Fruit fly (Drosophila melanogaster) whole organism, wandering third instar larva: Measurements from ENCODE around the gene Gr2a.

ENCODE experiments used
- Abd-B ChIP-seq: fragments of >200 bp; optimal IDR thresholded peaks from 2 replicates; lab custom pipeline; 2017; ENCODE audit warnings: missing biosample characterization, missing genetic modification characterization
- CG32264 ChIP-seq: fragments of 200-800 bp; sonication (Bioruptor generic); optimal IDR thresholded peaks from 2 replicates; lab custom pipeline; 2016; ENCODE audit warnings: missing biosample characterization, missing genetic modification characterization
- CG9705 ChIP-seq: fragments of 200-800 bp; sonication (Bioruptor generic); optimal IDR thresholded peaks from 2 replicates; lab custom pipeline; 2018; ENCODE audit warnings: missing biosample characterization, mild to moderate bottlenecking, missing genetic modification characterization
- CrebA ChIP-seq: fragments of 200-800 bp; sonication (Bioruptor generic); optimal IDR thresholded peaks from 2 replicates; lab custom pipeline; 2016; ENCODE audit warnings: missing biosample characterization, mild to moderate bottlenecking, missing genetic modification characterization, borderline replicate concordance
- Dfd ChIP-seq: fragments of >200 bp; optimal IDR thresholded peaks from 2 replicates; lab custom pipeline; 2017; ENCODE audit warnings: missing biosample characterization, missing genetic modification characterization
- Dif ChIP-seq: fragments of 200-275, 200-300 bp; sonication (Bioruptor generic); optimal IDR thresholded peaks from 2 replicates; lab custom pipeline; 2018; ENCODE audit warnings: missing biosample characterization, missing genetic modification characterization; ENCODE audit not compliant: partially characterized antibody
- GATAd ChIP-seq: sonication (Bioruptor generic); optimal IDR thresholded peaks from 2 replicates; lab custom pipeline; 2016; ENCODE audit warnings: missing biosample characterization, missing genetic modification characterization
- HLH106 ChIP-seq: fragments of 200-800 bp; optimal IDR thresholded peaks from 3 replicates; lab custom pipeline; 2019; ENCODE audit warnings: missing biosample characterization, mild to moderate bottlenecking, missing genetic modification characterization, moderate library complexity
- Hnf4 ChIP-seq: fragments of 200-800 bp; sonication (Bioruptor generic); optimal IDR thresholded peaks from 2 replicates; lab custom pipeline; 2016; ENCODE audit warnings: missing biosample characterization, mild to moderate bottlenecking, missing genetic modification characterization
- Hr78 ChIP-seq: fragments of >200 bp; optimal IDR thresholded peaks from 2 replicates; lab custom pipeline; 2017; ENCODE audit warnings: missing biosample characterization, missing genetic modification characterization
- Hr83 ChIP-seq: fragments of 200-300 bp; sonication (Bioruptor generic); optimal IDR thresholded peaks from 2 replicates; lab custom pipeline; 2016; ENCODE audit warnings: missing biosample characterization, mild to moderate bottlenecking, missing genetic modification characterization, moderate library complexity; ENCODE audit not compliant: poor library complexity, severe bottlenecking
- Jra ChIP-seq: sonication (Bioruptor generic); optimal IDR thresholded peaks from 2 replicates; lab custom pipeline; 2016; ENCODE audit warnings: missing biosample characterization, missing genetic modification characterization
- Mio ChIP-seq: sonication (Bioruptor generic); optimal IDR thresholded peaks from 2 replicates; lab custom pipeline; 2016; ENCODE audit warnings: missing biosample characterization, missing genetic modification characterization
- Myc ChIP-seq: fragments of >200 bp; optimal IDR thresholded peaks from 2 replicates; lab custom pipeline; 2017
- N ChIP-seq: fragments of >200 bp; optimal IDR thresholded peaks from 2 replicates; lab custom pipeline; 2018; ENCODE audit warnings: missing biosample characterization, missing external identifiers, missing genetic modification characterization
- OdsH ChIP-seq: fragments of 200-800 bp; sonication (Bioruptor generic); optimal IDR thresholded peaks from 2 replicates; lab custom pipeline; 2016; ENCODE audit warnings: missing biosample characterization, mild to moderate bottlenecking, missing genetic modification characterization
- Rel ChIP-seq, 2 experiments: fragments of 200-800 bp; sonication (Bioruptor generic) in 1 of 2; optimal IDR thresholded peaks; 2 replicates in 1 of 2; 3 replicates in 1 of 2; lab custom pipeline; 2016 to 2019; ENCODE audit warnings: mild to moderate bottlenecking in 2 of 2, missing biosample characterization in 2 of 2, missing genetic modification characterization in 2 of 2, moderate library complexity in 1 of 2
- Sp1 ChIP-seq: fragments of 200-800 bp; sonication (Bioruptor generic); optimal IDR thresholded peaks from 3 replicates; lab custom pipeline; 2019; ENCODE audit warnings: missing biosample characterization, mild to moderate bottlenecking, missing genetic modification characterization, moderate library complexity
- Vsx2 ChIP-seq: fragments of 200-300, 225-300 bp; sonication (Bioruptor generic); optimal IDR thresholded peaks from 2 replicates; lab custom pipeline; 2018; ENCODE audit warnings: missing biosample characterization, missing genetic modification characterization; ENCODE audit not compliant: partially characterized antibody
- br ChIP-seq: fragments of 200-800 bp; sonication (Bioruptor generic); optimal IDR thresholded peaks from 2 replicates; lab custom pipeline; 2016; ENCODE audit warnings: missing biosample characterization, missing genetic modification characterization
- brk ChIP-seq: fragments of 200-800 bp; sonication (Bioruptor generic); optimal IDR thresholded peaks from 2 replicates; lab custom pipeline; 2016; ENCODE audit warnings: missing biosample characterization, mild to moderate bottlenecking, missing genetic modification characterization
- dl ChIP-seq, 2 experiments: fragments of 175-275, 200-275 bp in 1 of 2; fragments of 200-275 bp in 1 of 2; sonication (Bioruptor generic); optimal IDR thresholded peaks; lab custom pipeline; 2018; ENCODE audit warnings: mild to moderate bottlenecking in 2 of 2, missing biosample characterization in 2 of 2, missing genetic modification characterization in 2 of 2, moderate library complexity in 2 of 2; ENCODE audit not compliant: partially characterized antibody in 2 of 2, insufficient read depth in 1 of 2
- dmrt93B ChIP-seq: fragments of 200-800 bp; sonication (Bioruptor generic); optimal IDR thresholded peaks from 2 replicates; lab custom pipeline; 2018; ENCODE audit warnings: missing biosample characterization, mild to moderate bottlenecking, missing genetic modification characterization
- dsf ChIP-seq: sonication (Bioruptor generic); optimal IDR thresholded peaks from 2 replicates; lab custom pipeline; 2016; ENCODE audit warnings: missing biosample characterization, missing genetic modification characterization, borderline replicate concordance
- ey ChIP-seq: fragments of 200-800 bp; sonication (Bioruptor generic); optimal IDR thresholded peaks from 2 replicates; lab custom pipeline; 2016; ENCODE audit warnings: missing biosample characterization, missing genetic modification characterization
- foxo ChIP-seq, 2 experiments: fragments of 200-800 bp; sonication (Bioruptor generic); optimal IDR thresholded peaks; 2 replicates in 1 of 2; 3 replicates in 1 of 2; lab custom pipeline; 2016 to 2017; ENCODE audit warnings: missing biosample characterization in 2 of 2, missing genetic modification characterization in 2 of 2
- fru ChIP-seq: fragments of 200-800 bp; sonication (Bioruptor generic); optimal IDR thresholded peaks from 3 replicates; lab custom pipeline; 2016; ENCODE audit warnings: missing biosample characterization, mild to moderate bottlenecking, missing genetic modification characterization
- h ChIP-seq: fragments of 200-800 bp; sonication (Bioruptor generic); optimal IDR thresholded peaks from 3 replicates; lab custom pipeline; 2016; ENCODE audit warnings: missing biosample characterization, mild to moderate bottlenecking, missing genetic modification characterization
- jim ChIP-seq: fragments of 175-275, 200-325 bp; sonication (Bioruptor generic); optimal IDR thresholded peaks from 2 replicates; lab custom pipeline; 2016; ENCODE audit warnings: missing biosample characterization, mild to moderate bottlenecking, missing genetic modification characterization
- lola ChIP-seq: fragments of >200 bp; optimal IDR thresholded peaks from 2 replicates; lab custom pipeline; 2017; ENCODE audit warnings: missing biosample characterization, missing genetic modification characterization
- pan ChIP-seq: fragments of >200 bp; optimal IDR thresholded peaks from 2 replicates; lab custom pipeline; 2017
- psq ChIP-seq: fragments of 200-800 bp; sonication (Bioruptor generic); optimal IDR thresholded peaks from 3 replicates; lab custom pipeline; 2017; ENCODE audit warnings: missing biosample characterization, mild to moderate bottlenecking, missing genetic modification characterization, moderate library complexity
- rgr ChIP-seq: fragments of 200-800 bp; sonication (Bioruptor generic); optimal IDR thresholded peaks from 3 replicates; lab custom pipeline; 2016; ENCODE audit warnings: missing biosample characterization, mild to moderate bottlenecking, missing genetic modification characterization
- sage ChIP-seq: fragments of 200-800 bp; sonication (Bioruptor generic); optimal IDR thresholded peaks from 2 replicates; lab custom pipeline; 2016; ENCODE audit warnings: missing biosample characterization, mild to moderate bottlenecking, missing genetic modification characterization
- sv ChIP-seq: fragments of 200-800 bp; sonication (Bioruptor generic); optimal IDR thresholded peaks from 3 replicates; lab custom pipeline; 2016; ENCODE audit warnings: missing biosample characterization, missing genetic modification characterization
- tai ChIP-seq: sonication (Bioruptor generic); optimal IDR thresholded peaks from 2 replicates; lab custom pipeline; 2016; ENCODE audit warnings: missing biosample characterization, missing genetic modification characterization
- usp ChIP-seq: fragments of >200 bp; optimal IDR thresholded peaks from 2 replicates; lab custom pipeline; 2017; ENCODE audit warnings: missing biosample characterization, missing genetic modification characterization
- woc ChIP-seq: sonication (Bioruptor generic); optimal IDR thresholded peaks from 2 replicates; lab custom pipeline; 2016; ENCODE audit warnings: missing biosample characterization, mild to moderate bottlenecking, missing genetic modification characterization

Gr2a gene

dm6 chrX:1470562-1470961 is 18.3 kb downstream of the Gr2a start, which contains the start of gene pck:
Gene pck (plus strand): TSS chrX:1470666.
- TF ChIP-seq Dif (GFP tag; lab: Kevin White, UChicago) (no peak), CG9705 (GFP tag; lab: Kevin White, UChicago) (no peak), Mio (no peak), woc (GFP tag; lab: Kevin White, UChicago) (no peak), Sp1 (GFP tag; lab: Kevin White, UChicago) (peak; percentile 51), sv (GFP tag; lab: Kevin White, UChicago) (peak; percentile 71), psq (GFP tag; lab: Kevin White, UChicago) (peak; percentile 58), Myc (lab: Kevin White, UChicago) (no peak), dl (GFP tag; optimal IDR thresholded peaks at IDR 0.05; lab: Kevin White, UChicago; ENCODE audit: insufficient read depth in 1 of 2, partially characterized antibody in 2 of 2) (no peak), dsf (GFP tag; lab: Kevin White, UChicago) (no peak), rgr (peak; percentile 82), lola (GFP tag; lab: Kevin White, UChicago) (no peak), h (GFP tag; lab: Kevin White, UChicago) (peak; percentile 84), jim (GFP tag; lab: Kevin White, UChicago) (no peak), fru (GFP tag; lab: Kevin White, UChicago) (peak; percentile 75), Abd-B (GFP tag; lab: Kevin White, UChicago) (no peak), Hnf4 (GFP tag; lab: Kevin White, UChicago) (no peak), N (GFP tag; lab: Kevin White, UChicago) (no peak), Vsx2 (GFP tag; lab: Kevin White, UChicago) (no peak), Rel (GFP tag; optimal IDR thresholded peaks at IDR 0.05; lab: Kevin White, UChicago) (no peak), Rel (tag; optimal IDR thresholded peaks at IDR 0.05; lab: Kevin White, UChicago) (peak; percentile 19), ey (GFP tag; lab: Kevin White, UChicago) (peak; percentile 74), Dfd (no peak), sage (GFP tag; lab: Kevin White, UChicago) (no peak), foxo (GFP tag; optimal IDR thresholded peaks at IDR 0.05; lab: Kevin White, UChicago) (peak in 1 of 2 experiments; percentile 83), Hr78 (GFP tag; lab: Kevin White, UChicago) (no peak), OdsH (GFP tag; lab: Kevin White, UChicago) (peak; percentile 75), CrebA (GFP tag; lab: Kevin White, UChicago) (no peak), Jra (GFP tag; lab: Kevin White, UChicago) (no peak), br (peak; percentile 79), pan (lab: Kevin White, UChicago) (no peak), HLH106 (tag; lab: Kevin White, UChicago) (peak; percentile 49), dmrt93B (no peak), CG32264 (GFP tag; lab: Kevin White, UChicago) (no peak), tai (GFP tag; lab: Kevin White, UChicago) (no peak), usp (GFP tag; lab: Kevin White, UChicago) (no peak), GATAd (GFP tag; lab: Kevin White, UChicago) (peak; percentile 39), brk (GFP tag; lab: Kevin White, UChicago) (no peak), Hr83 (GFP tag; lab: Kevin White, UChicago) (peak; percentile 11)

- TF ChIP-seq Hr78 (GFP tag; lab: Kevin White, UChicago) (no peak), ey (GFP tag; lab: Kevin White, UChicago) (no peak), sage (GFP tag; lab: Kevin White, UChicago) (no peak), sv (GFP tag; lab: Kevin White, UChicago) (no peak), dmrt93B (no peak), woc (GFP tag; lab: Kevin White, UChicago) (no peak), brk (GFP tag; lab: Kevin White, UChicago) (no peak), Abd-B (GFP tag; lab: Kevin White, UChicago) (no peak), GATAd (GFP tag; lab: Kevin White, UChicago) (no peak), CG9705 (GFP tag; lab: Kevin White, UChicago) (no peak), foxo (GFP tag; optimal IDR thresholded peaks at IDR 0.05; lab: Kevin White, UChicago) (no peak)
Measured at dm6 chrX:1472222-1472621, 20.0 kb downstream of the Gr2a start, which contains the start of gene CG14780. Gene CG14780 (plus strand): TSS chrX:1472522.
